Worm (Caenorhabditis elegans): ENCODE results near the gene unc-60.

unc-60 gene

ce11 chrV:1466949-1467348 lies 7.9 kb upstream of the unc-60 start (continued):
- no peak for TF ChIP-seq tra-1 (GFP tag; IDR thresholded peaks at IDR 0.05)
- TF ChIP-seq rbr-2 (tag; optimal IDR thresholded peaks at IDR 0.05), result no peak
- no peak for TF ChIP-seq mxl-3 (GFP tag; optimal IDR thresholded peaks at IDR 0.05)
- TF ChIP-seq nhr-25 (tag; optimal IDR thresholded peaks at IDR 0.05; ENCODE audit: borderline replicate concordance, insufficient read depth), result no peak
- TF ChIP-seq snpc-1.2 (GFP tag; IDR thresholded peaks at IDR 0.05), result no peak
- no peak for TF ChIP-seq snpc-4 (tag; optimal IDR thresholded peaks at IDR 0.05)
- TF ChIP-seq Y105C5A.15 (GFP tag; IDR thresholded peaks at IDR 0.05), result no peak
- no peak for TF ChIP-seq ztf-7 (tag; optimal IDR thresholded peaks at IDR 0.05)
- TF ChIP-seq nhr-28 (tag; optimal IDR thresholded peaks at IDR 0.05), result peak; percentile 36
- TF ChIP-seq lin-13 (GFP tag; optimal IDR thresholded peaks at IDR 0.05), result no peak
- no peak for TF ChIP-seq nhr-237 (tag; optimal IDR thresholded peaks at IDR 0.05)
- no peak for TF ChIP-seq tag-97 (GFP tag; IDR thresholded peaks at IDR 0.05)
- no peak for TF ChIP-seq F10B5.3 (tag; optimal IDR thresholded peaks at IDR 0.05)
- no peak for TF ChIP-seq lim-7 (GFP tag; IDR thresholded peaks at IDR 0.05)
- no peak for TF ChIP-seq madf-9 (GFP tag; conservative IDR thresholded peaks at IDR 0.05)
- no peak for TF ChIP-seq attf-4 (tag; optimal IDR thresholded peaks at IDR 0.05)
- TF ChIP-seq dmd-6 (GFP tag; IDR thresholded peaks at IDR 0.05), result peak; percentile 50
- no peak for TF ChIP-seq daf-12 (tag; optimal IDR thresholded peaks at IDR 0.05)
- TF ChIP-seq dmd-8 (GFP tag; IDR thresholded peaks at IDR 0.05), result no peak
- TF ChIP-seq madf-5 (GFP tag; IDR thresholded peaks at IDR 0.05), result no peak
- TF ChIP-seq aly-2 (tag; optimal IDR thresholded peaks at IDR 0.05), result no peak

ce11 chrV:1467444-1467843 lies 7.4 kb upstream of the unc-60 start, which contains the start of gene gid-8:
Gene gid-8 (plus strand): TSS chrV:1467744.
- TF ChIP-seq hmg-1.1 (GFP tag; IDR thresholded peaks at IDR 0.05) (no peak), F44E2.7 (GFP tag; IDR thresholded peaks at IDR 0.05) (no peak), nhr-42 (GFP tag; IDR thresholded peaks at IDR 0.05) (no peak), nhr-25 (tag; optimal IDR thresholded peaks at IDR 0.05; ENCODE audit: borderline replicate concordance, insufficient read depth) (no peak), daf-16 (GFP tag; optimal IDR thresholded peaks at IDR 0.05) (no peak), daf-16 (tag; optimal IDR thresholded peaks at IDR 0.05) (no peak), Y75B8A.6 (GFP tag; IDR thresholded peaks at IDR 0.05) (no peak), ceh-62 (tag; optimal IDR thresholded peaks at IDR 0.05) (no peak), daf-8 (GFP tag; IDR thresholded peaks at IDR 0.05) (no peak), hif-1 (tag; optimal IDR thresholded peaks at IDR 0.05) (no peak), lin-1 (GFP tag; IDR thresholded peaks at IDR 0.05) (no peak), nhr-77 (tag; optimal IDR thresholded peaks at IDR 0.05) (no peak), set-16 (GFP tag; IDR thresholded peaks at IDR 0.05) (no peak), lim-7 (GFP tag; IDR thresholded peaks at IDR 0.05) (no peak), dmd-9 (GFP tag; IDR thresholded peaks at IDR 0.05) (no peak), unc-130 (GFP tag; optimal IDR thresholded peaks at IDR 0.05) (no peak), pha-4 (GFP tag; IDR thresholded peaks at IDR 0.05) (no peak), pha-4 (tag; optimal IDR thresholded peaks at IDR 0.05) (no peak)

- TF ChIP-seq nhr-76 (tag; optimal IDR thresholded peaks at IDR 0.05) (no peak), aha-1 (tag) (peak; percentile 91), pha-4 (GFP tag; IDR thresholded peaks at IDR 0.05) (no peak), pha-4 (tag; optimal IDR thresholded peaks at IDR 0.05) (no peak)
Observed at ce11 chrV:1468905-1469304, 6.0 kb upstream of the unc-60 start.

Data from whole organism, L4 larva.